Fruit fly (Drosophila melanogaster) whole organism, embryonic: ENCODE results near the gene CG46440.

Source experiments
- BEAF-32 ChIP-seq: fragments of 200-800 bp; sonication (Bioruptor generic); optimal IDR thresholded peaks from 3 replicates; lab custom pipeline; 2017; ENCODE audit warnings: missing biosample characterization, missing genetic modification characterization, mild to moderate bottlenecking, moderate library complexity, missing genetic modification reagents
- Bgb ChIP-seq: fragments of 200-800 bp; sonication (Bioruptor generic); IDR thresholded peaks from 2 replicates; pipeline ENCODE4 v1.3.6; 2022; ENCODE audit warnings: missing biosample characterization, missing genetic modification characterization; ENCODE audit not compliant: partially characterized antibody
- CG10267 ChIP-seq: fragments of 200-800 bp; sonication (Bioruptor generic); optimal IDR thresholded peaks from 2 replicates; lab custom pipeline; 2018; ENCODE audit warnings: missing biosample characterization, mild to moderate bottlenecking, missing genetic modification characterization, moderate library complexity
- CG13287 ChIP-seq: fragments of 200-800 bp; sonication (Bioruptor generic); IDR thresholded peaks from 2 replicates; pipeline ENCODE4 v1.3.6; 2022; ENCODE audit warnings: missing biosample characterization, missing genetic modification characterization; ENCODE audit not compliant: partially characterized antibody
- CG13894 ChIP-seq: fragments of 200-800 bp; sonication (Bioruptor generic); optimal IDR thresholded peaks from 3 replicates; lab custom pipeline; 2018; ENCODE audit warnings: missing biosample characterization, mild to moderate bottlenecking, missing genetic modification characterization, moderate library complexity
- CG15514 ChIP-seq: fragments of 200-800 bp; sonication (Bioruptor generic); optimal IDR thresholded peaks from 3 replicates; lab custom pipeline; 2017; ENCODE audit warnings: missing biosample characterization, missing genetic modification characterization, mild to moderate bottlenecking, moderate library complexity, missing genetic modification reagents
- CG17186 ChIP-seq: fragments of 200-800 bp; sonication (Bioruptor generic); optimal IDR thresholded peaks from 3 replicates; lab custom pipeline; 2017; ENCODE audit warnings: missing biosample characterization, missing genetic modification reagents, missing genetic modification characterization
- CG17328 ChIP-seq: fragments of 200-800 bp; sonication (Bioruptor generic); IDR thresholded peaks from 2 replicates; pipeline ENCODE4 v1.3.6; 2022; ENCODE audit warnings: missing biosample characterization, missing genetic modification characterization
- CG17802 ChIP-seq: fragments of 200-800 bp; sonication (Bioruptor generic); optimal IDR thresholded peaks from 2 replicates; lab custom pipeline; 2018; ENCODE audit warnings: missing biosample characterization, mild to moderate bottlenecking, missing genetic modification characterization, moderate library complexity
- CG2199 ChIP-seq: fragments of 200-800 bp; sonication (Bioruptor generic); IDR thresholded peaks from 3 replicates; pipeline ENCODE4 v1.3.6; 2022; ENCODE audit warnings: missing biosample characterization, missing genetic modification characterization
- CG30403 ChIP-seq: fragments of 200-800 bp; sonication (Bioruptor generic); optimal IDR thresholded peaks from 3 replicates; lab custom pipeline; 2016; ENCODE audit warnings: missing biosample characterization, missing genetic modification characterization
- CG31441 ChIP-seq: fragments of 200-800 bp; sonication (Bioruptor generic); IDR thresholded peaks from 2 replicates; pipeline ENCODE4 v1.3.6; 2022; ENCODE audit warnings: missing biosample characterization, missing genetic modification characterization
- CG33213 ChIP-seq: fragments of 200-800 bp; sonication (Bioruptor generic); optimal IDR thresholded peaks from 3 replicates; lab custom pipeline; 2016; ENCODE audit warnings: missing biosample characterization, missing genetic modification characterization
- CG3995 ChIP-seq: fragments of 200-800 bp; sonication (Bioruptor generic); optimal IDR thresholded peaks from 3 replicates; lab custom pipeline; 2016; ENCODE audit warnings: missing biosample characterization, missing genetic modification characterization
- CG7357 ChIP-seq: fragments of 200-800 bp; sonication (Bioruptor generic); IDR thresholded peaks from 3 replicates; pipeline ENCODE4 v1.3.6; 2022; ENCODE audit warnings: missing biosample characterization, missing genetic modification characterization
- CG7963 ChIP-seq: fragments of 200-800 bp; sonication (Bioruptor generic); IDR thresholded peaks from 3 replicates; pipeline ENCODE4 v1.3.6; 2022; ENCODE audit warnings: missing biosample characterization, missing genetic modification characterization; ENCODE audit not compliant: partially characterized antibody
- CHES-1-like ChIP-seq: fragments of 200-800 bp; sonication (Bioruptor generic); optimal IDR thresholded peaks from 2 replicates; lab custom pipeline; 2016; ENCODE audit warnings: missing biosample characterization, missing genetic modification characterization
- Camta ChIP-seq: fragments of 200-800 bp; sonication (Bioruptor generic); optimal IDR thresholded peaks from 2 replicates; lab custom pipeline; 2016; ENCODE audit warnings: missing biosample characterization, missing genetic modification characterization
- Dref ChIP-seq: fragments of 200-800 bp; sonication (Bioruptor generic); IDR thresholded peaks from 2 replicates; pipeline ENCODE4 v1.3.6; 2022; ENCODE audit warnings: missing biosample characterization, missing genetic modification characterization
- Drgx ChIP-seq: fragments of 200-800 bp; sonication (Bioruptor generic); IDR thresholded peaks from 2 replicates; pipeline ENCODE4 v1.3.6; 2022; ENCODE audit warnings: missing biosample characterization, missing genetic modification characterization
- Ets97D ChIP-seq: fragments of 200-800 bp; sonication (Bioruptor generic); optimal IDR thresholded peaks from 3 replicates; lab custom pipeline; 2016; ENCODE audit warnings: missing biosample characterization, missing genetic modification characterization
- Hr3 ChIP-seq: fragments of 200-800 bp; sonication (Bioruptor generic); optimal IDR thresholded peaks from 3 replicates; lab custom pipeline; 2016; ENCODE audit warnings: missing biosample characterization, missing genetic modification characterization
- Lhr ChIP-seq: fragments of 200-800 bp; sonication (Bioruptor generic); optimal IDR thresholded peaks from 3 replicates; lab custom pipeline; 2017; ENCODE audit warnings: mild to moderate bottlenecking, missing biosample characterization, missing genetic modification reagents, missing genetic modification characterization
- MBD-R2 ChIP-seq: fragments of 200-800 bp; sonication (Bioruptor generic); IDR thresholded peaks from 2 replicates; pipeline ENCODE4 v1.3.6; 2022; ENCODE audit warnings: missing biosample characterization, missing genetic modification characterization
- MESR4 ChIP-seq: fragments of 200-800 bp; sonication (Bioruptor generic); optimal IDR thresholded peaks from 2 replicates; lab custom pipeline; 2018; ENCODE audit warnings: missing biosample characterization, mild to moderate bottlenecking, missing genetic modification characterization, moderate library complexity
- Med ChIP-seq: fragments of 200-800 bp; sonication (Bioruptor generic); peaks from one replicate; lab custom pipeline; 2016; ENCODE audit warnings: missing biosample characterization, missing genetic modification characterization, mild to moderate bottlenecking, inconsistent platforms, moderate library complexity
- Opbp ChIP-seq: fragments of 200-800 bp; sonication (Bioruptor generic); IDR thresholded peaks from 3 replicates; pipeline ENCODE4 v1.3.6; 2022; ENCODE audit warnings: missing biosample characterization, missing genetic modification characterization; ENCODE audit not compliant: partially characterized antibody
- Rfx ChIP-seq: fragments of 200-800 bp; sonication (Bioruptor generic); IDR thresholded peaks from 2 replicates; pipeline ENCODE4 v1.3.6; 2022; ENCODE audit warnings: missing biosample characterization, missing genetic modification characterization
- Scr ChIP-seq: fragments of 200-800 bp; sonication (Bioruptor generic); IDR thresholded peaks from 2 replicates; pipeline ENCODE4 v1.3.6; 2022; ENCODE audit warnings: missing biosample characterization, missing genetic modification characterization; ENCODE audit not compliant: partially characterized antibody
- Sry-δ ChIP-seq: fragments of 200-800 bp; sonication (Bioruptor generic); optimal IDR thresholded peaks from 2 replicates; lab custom pipeline; 2016; ENCODE audit warnings: missing biosample characterization, missing genetic modification characterization
- YL-1 ChIP-seq: fragments of 200-800 bp; sonication (Bioruptor generic); optimal IDR thresholded peaks from 3 replicates; lab custom pipeline; 2017; ENCODE audit warnings: missing biosample characterization, mild to moderate bottlenecking, missing genetic modification characterization
- ato ChIP-seq: fragments of 200-800 bp; sonication (Bioruptor generic); IDR thresholded peaks from 2 replicates; pipeline ENCODE4 v1.3.6; 2022; ENCODE audit warnings: missing biosample characterization, missing genetic modification characterization; ENCODE audit not compliant: partially characterized antibody
- bigmax ChIP-seq: fragments of 200-800 bp; sonication (Bioruptor generic); optimal IDR thresholded peaks from 2 replicates; lab custom pipeline; 2018; ENCODE audit warnings: missing biosample characterization, mild to moderate bottlenecking, missing genetic modification characterization
- chinmo ChIP-seq: fragments of 200-800 bp; sonication (Bioruptor generic); IDR thresholded peaks from 4 replicates; pipeline ENCODE4 v1.3.6; 2022; ENCODE audit warnings: missing biosample characterization, missing genetic modification characterization; ENCODE audit not compliant: partially characterized antibody
- fu2 ChIP-seq: fragments of 200-800 bp; sonication (Bioruptor generic); optimal IDR thresholded peaks from 2 replicates; lab custom pipeline; 2016; ENCODE audit warnings: missing biosample characterization, missing genetic modification characterization
- gfzf ChIP-seq: fragments of 200-800 bp; sonication (Bioruptor generic); optimal IDR thresholded peaks from 2 replicates; lab custom pipeline; 2016; ENCODE audit warnings: missing biosample characterization, mild to moderate bottlenecking, missing genetic modification characterization, moderate library complexity
- hbn ChIP-seq: fragments of 200-800 bp; sonication (Bioruptor generic); IDR thresholded peaks from 2 replicates; pipeline ENCODE4 v1.3.6; 2022; ENCODE audit warnings: missing biosample characterization, missing genetic modification characterization; ENCODE audit not compliant: partially characterized antibody
- knrl ChIP-seq: fragments of 200-800 bp; sonication (Bioruptor generic); IDR thresholded peaks from 3 replicates; pipeline ENCODE4 v1.3.6; 2022; ENCODE audit warnings: missing biosample characterization, missing genetic modification characterization; ENCODE audit not compliant: partially characterized antibody
- maf-S ChIP-seq: fragments of 200-800 bp; sonication (Bioruptor generic); optimal IDR thresholded peaks from 2 replicates; lab custom pipeline; 2016; ENCODE audit warnings: missing biosample characterization, missing genetic modification characterization
- nerfin-2 ChIP-seq: fragments of 200-800 bp; sonication (Bioruptor generic); IDR thresholded peaks from 2 replicates; pipeline ENCODE4 v1.3.6; 2022; ENCODE audit warnings: missing biosample characterization, missing genetic modification characterization; ENCODE audit not compliant: partially characterized antibody
- nmo ChIP-seq: fragments of 200-800 bp; sonication (Bioruptor generic); optimal IDR thresholded peaks from 2 replicates; lab custom pipeline; 2018; ENCODE audit warnings: missing biosample characterization, mild to moderate bottlenecking, missing genetic modification characterization, moderate library complexity
- nom ChIP-seq: fragments of 200-800 bp; sonication (Bioruptor generic); optimal IDR thresholded peaks from 2 replicates; lab custom pipeline; 2017; ENCODE audit warnings: missing biosample characterization, missing genetic modification characterization, mild to moderate bottlenecking, moderate library complexity, missing genetic modification reagents
- pfk ChIP-seq: fragments of 200-800 bp; sonication (Bioruptor generic); optimal IDR thresholded peaks from 2 replicates; lab custom pipeline; 2018; ENCODE audit warnings: missing biosample characterization, mild to moderate bottlenecking, missing genetic modification characterization, moderate library complexity
- pros ChIP-seq: fragments of 200-800 bp; sonication (Bioruptor generic); optimal IDR thresholded peaks from 3 replicates; lab custom pipeline; 2019; ENCODE audit warnings: missing biosample characterization, mild to moderate bottlenecking, missing genetic modification characterization, moderate library complexity
- sob ChIP-seq: fragments of 200-800 bp; sonication (Bioruptor generic); IDR thresholded peaks from 2 replicates; pipeline ENCODE4 v1.3.6; 2022; ENCODE audit warnings: missing biosample characterization, missing genetic modification characterization
- sug ChIP-seq: fragments of 200-800 bp; optimal IDR thresholded peaks from 2 replicates; lab custom pipeline; 2019; ENCODE audit warnings: missing biosample characterization, mild to moderate bottlenecking, missing genetic modification characterization, moderate library complexity
- vnd ChIP-seq: fragments of 200-800 bp; sonication (Bioruptor generic); IDR thresholded peaks from 3 replicates; pipeline ENCODE4 v1.3.6; 2022; ENCODE audit warnings: missing biosample characterization, missing genetic modification characterization; ENCODE audit not compliant: partially characterized antibody
- zf30C ChIP-seq: fragments of 200-800 bp; sonication (Bioruptor generic); optimal IDR thresholded peaks from 3 replicates; lab custom pipeline; 2018; ENCODE audit warnings: missing biosample characterization, mild to moderate bottlenecking, missing genetic modification characterization

The CG46440 gene

dm6 chrX:15887247-15887616, 29.6 kb upstream of the CG46440 start, which contains the start of gene tay (continued):
- TF ChIP-seq pfk, result peak; percentile 94
- TF ChIP-seq nmo, result peak; percentile 39
- peak; percentile 63; the same call in 1 of the 2 replicates for TF ChIP-seq Rfx (GFP tag; lab: Robert Waterston, UW)
- peak; percentile 71 for TF ChIP-seq knrl (GFP tag; lab: Robert Waterston, UW)
- TF ChIP-seq CG17186 (GFP tag; lab: Kevin White, UChicago), result peak; percentile 20
- TF ChIP-seq fu2 (GFP tag; lab: Kevin White, UChicago), result no peak
- TF ChIP-seq CG10267 (tag; lab: Kevin White, UChicago), result peak; percentile 19
- TF ChIP-seq CG30403 (GFP tag; lab: Kevin White, UChicago), result peak; percentile 4
- TF ChIP-seq sob (GFP tag; lab: Robert Waterston, UW), result 0 out of 2 replicates have a peak, but pooled peaks have one; percentile 32
- TF ChIP-seq zf30C (GFP tag; lab: Kevin White, UChicago), result peak; percentile 38
- no peak for TF ChIP-seq pros
- no peak for TF ChIP-seq maf-S (GFP tag; lab: Kevin White, UChicago)
- no peak for TF ChIP-seq Drgx (GFP tag; lab: Robert Waterston, UW)
- TF ChIP-seq Scr (GFP tag; lab: Robert Waterston, UW), result peak; percentile 63
- TF ChIP-seq Lhr, result peak; percentile 47
- TF ChIP-seq BEAF-32 (GFP tag; lab: Kevin White, UChicago), result peak; percentile 81
- TF ChIP-seq sug (tag; lab: Kevin White, UChicago), result peak; percentile 31
- TF ChIP-seq CG31441 (GFP tag; lab: Robert Waterston, UW), result 0 out of 2 replicates have a peak, but pooled peaks have one; percentile 17
- peak; percentile 83 for TF ChIP-seq Med
- TF ChIP-seq Dref, result peak; percentile 81
- no peak for TF ChIP-seq Camta (GFP tag; lab: Kevin White, UChicago)
- TF ChIP-seq nerfin-2 (GFP tag; lab: Robert Waterston, UW), result peak; percentile 61; the same call in 1 of the 2 replicates
- peak; percentile 79 for TF ChIP-seq CG17802
- peak; percentile 63 for TF ChIP-seq vnd
- TF ChIP-seq Bgb, result peak; percentile 84
- TF ChIP-seq nom, result no peak
- peak; percentile 80 for TF ChIP-seq CG15514
- peak; percentile 79 for TF ChIP-seq Opbp (GFP tag; lab: Robert Waterston, UW)
- 0 out of 2 replicates have a peak, but pooled peaks have one; percentile 8 for TF ChIP-seq MBD-R2 (GFP tag; lab: Robert Waterston, UW)
- peak; percentile 58 for TF ChIP-seq CG13894 (tag; lab: Kevin White, UChicago)
- TF ChIP-seq Hr3, result no peak
- TF ChIP-seq bigmax, result peak; percentile 47
- TF ChIP-seq YL-1 (GFP tag; lab: Kevin White, UChicago), result peak; percentile 37
- peak; percentile 32 for TF ChIP-seq Ets97D (GFP tag; lab: Kevin White, UChicago)
- TF ChIP-seq CG2199 (GFP tag; lab: Robert Waterston, UW), result peak; percentile 55; the same call in 2 of the 3 replicates
- peak; percentile 37 for TF ChIP-seq MESR4 (GFP tag; lab: Kevin White, UChicago)
- TF ChIP-seq Sry-δ (GFP tag; lab: Kevin White, UChicago), result peak; percentile 91
- TF ChIP-seq CG13287 (GFP tag; lab: Robert Waterston, UW), result peak; percentile 54
- peak; percentile 28 for TF ChIP-seq CG33213 (GFP tag; lab: Kevin White, UChicago)
- TF ChIP-seq CG17328 (GFP tag; lab: Robert Waterston, UW), result no peak
- peak; percentile 99 for TF ChIP-seq CG7357 (GFP tag; lab: Robert Waterston, UW)
- peak; percentile 66; the same call in 1 of the 3 replicates for TF ChIP-seq CG7963 (GFP tag; lab: Robert Waterston, UW)
- peak; percentile 98 for TF ChIP-seq CG3995 (GFP tag; lab: Kevin White, UChicago)
- TF ChIP-seq CHES-1-like (GFP tag; lab: Kevin White, UChicago), result peak; percentile 1
- TF ChIP-seq chinmo (GFP tag; lab: Robert Waterston, UW), result 0 out of 4 replicates have a peak, but pooled peaks have one; percentile 41
- TF ChIP-seq gfzf, result peak; percentile 45
- peak; percentile 46 for TF ChIP-seq hbn (GFP tag; lab: Robert Waterston, UW)
- peak; percentile 81 for TF ChIP-seq ato (GFP tag; lab: Robert Waterston, UW)
